Worm (Caenorhabditis elegans) whole organism, L2 larva: ENCODE data around the gene lbp-9.

Experiments
- Y55F3AM.14 ChIP-seq: fragments of 200-800 bp; sonication (Bioruptor generic); optimal IDR thresholded peaks from 2 replicates; lab custom pipeline; 2018; ENCODE audit warnings: mild to moderate bottlenecking, missing genetic modification characterization, missing compliant biosample characterization
- ama-1 ChIP-seq: fragments of 150-350 bp; optimal IDR thresholded peaks from 2 replicates; lab custom pipeline; 2018; ENCODE audit warnings: inconsistent platforms
- dmd-4 ChIP-seq: sonication (generic microtip); optimal IDR thresholded peaks from 2 replicates; lab custom pipeline; 2017; ENCODE audit warnings: missing biosample characterization, missing genetic modification characterization
- egl-27 ChIP-seq: sonication (generic microtip); optimal IDR thresholded peaks from 3 replicates; lab custom pipeline; 2017; ENCODE audit warnings: missing biosample characterization, missing genetic modification reagents, missing genetic modification characterization
- nhr-129 ChIP-seq: fragments of 150-350 bp; optimal IDR thresholded peaks from 2 replicates; lab custom pipeline; 2014; ENCODE audit warnings: missing biosample characterization, missing genetic modification characterization
- sma-9 ChIP-seq, 2 experiments: fragments of 150-350 bp in 1 of 2; sonication (generic microtip) in 1 of 2; optimal IDR thresholded peaks; 2 replicates each; lab custom pipeline; 2014 to 2016; ENCODE audit warnings: missing genetic modification characterization in 2 of 2, mild to moderate bottlenecking in 1 of 2, missing biosample characterization in 1 of 2, missing compliant biosample characterization in 1 of 2, missing genetic modification reagents in 1 of 2, moderate library complexity in 1 of 2
- unc-55 ChIP-seq: fragments of 150-350 bp; sonication (generic microtip); optimal IDR thresholded peaks from 3 replicates; lab custom pipeline; 2014; ENCODE audit warnings: missing biosample characterization, missing genetic modification reagents, missing genetic modification characterization
- ztf-11 ChIP-seq: sonication (generic microtip); optimal IDR thresholded peaks from 2 replicates; lab custom pipeline; 2017; ENCODE audit warnings: missing biosample characterization, missing genetic modification characterization

DNA sequence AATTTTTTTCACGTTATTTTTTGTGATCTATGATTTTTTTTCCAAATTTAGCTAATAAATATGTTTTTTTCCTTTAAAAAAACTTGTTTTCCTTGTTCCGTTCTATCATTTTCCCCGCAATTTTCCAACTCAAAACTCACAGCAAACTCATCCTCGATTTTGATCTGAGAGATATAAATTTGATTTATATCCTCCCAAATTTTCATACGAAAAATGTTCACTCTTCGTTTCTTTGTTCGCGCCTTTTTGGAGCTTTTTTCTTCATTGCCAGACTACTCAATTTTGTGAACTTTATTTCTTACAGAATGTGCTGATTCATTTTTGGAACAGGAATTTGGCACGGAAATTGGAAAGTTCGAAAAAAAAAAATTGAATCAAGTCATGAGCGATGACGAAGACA lies 49.6 kb upstream of the lbp-9 start, which contains the start of gene F59A7.14:
- no peak for TF ChIP-seq ztf-11
- no peak for TF ChIP-seq dmd-4 (tag; lab: Kevin White, UChicago)
- TF ChIP-seq egl-27 (tag; lab: Kevin White, UChicago), result no peak
- no peak for TF ChIP-seq sma-9 (GFP tag; optimal IDR thresholded peaks at IDR 0.05; lab: Kevin White, UChicago)
- TF ChIP-seq sma-9 (tag; optimal IDR thresholded peaks at IDR 0.05; lab: Kevin White, UChicago), result no peak
- TF ChIP-seq Y55F3AM.14 (GFP tag; lab: Kevin White, UChicago), result no peak
- no peak for TF ChIP-seq nhr-129 (tag; lab: Kevin White, UChicago)
- TF ChIP-seq ama-1, result no peak
- no peak for TF ChIP-seq unc-55 (GFP tag; lab: Kevin White, UChicago)
